Fruit fly (Drosophila melanogaster) whole organism: ENCODE results near the gene CG7367.

ENCODE experiments used
- CG8478 ChIP-seq: fragments of >200 bp; optimal IDR thresholded peaks from 2 replicates; lab custom pipeline; 2018; ENCODE audit warnings: inconsistent platforms
- usp ChIP-seq: fragments of >200 bp; optimal IDR thresholded peaks from 2 replicates; lab custom pipeline; 2017; ENCODE audit warnings: missing biosample characterization, missing genetic modification characterization, mixed read lengths

dm6 chr2L:8072692-8073091, 33.1 kb upstream of the CG7367 start, which contains the start of the genes MED20 and Trf:
- TF ChIP-seq usp (no peak), CG8478 (lab: Kevin White, UChicago) (no peak)
